Worm (Caenorhabditis elegans) whole organism, mixed stage, embryonic: ENCODE measurements around the gene toh-1.
"Not testable (repeated sequence)": the region's sequence is repeated elsewhere in the genome, so short reads cannot be mapped to it uniquely, and the experiment has no call there.

ENCODE experiments used
- pha-4 ChIP-seq: fragments of 150-350 bp; optimal IDR thresholded peaks from 2 replicates; lab custom pipeline; 2018; ENCODE audit warnings: missing biosample characterization, missing genetic modification reagents, missing genetic modification characterization
- snpc-4 ChIP-seq: fragments of 150-350 bp; optimal IDR thresholded peaks from 2 replicates; lab custom pipeline; 2014; ENCODE audit warnings: missing biosample characterization, missing genetic modification characterization

- not testable (repeated sequence) for TF ChIP-seq snpc-4, pha-4
These were observed 31.4 kb upstream of the toh-1 start, which contains the start of gene C36A4.11 for ce11 chrIII:3840279-3840678.
